Fruit fly (Drosophila melanogaster) whole organism, wandering third instar larva: ENCODE results near the gene cu.

Experiments
- CrebA ChIP-seq: fragments of 200-800 bp; sonication (Bioruptor generic); optimal IDR thresholded peaks from 2 replicates; lab custom pipeline; 2016; ENCODE audit warnings: missing biosample characterization, mild to moderate bottlenecking, missing genetic modification characterization, borderline replicate concordance
- GATAd ChIP-seq: sonication (Bioruptor generic); optimal IDR thresholded peaks from 2 replicates; lab custom pipeline; 2016; ENCODE audit warnings: missing biosample characterization, missing genetic modification characterization
- usp ChIP-seq: fragments of >200 bp; optimal IDR thresholded peaks from 2 replicates; lab custom pipeline; 2017; ENCODE audit warnings: missing biosample characterization, missing genetic modification characterization

dm6 chr3R:11165974-11166373 is 31.4 kb upstream of the cu start, which contains the start of gene Ugt35E1:
- no peak for TF ChIP-seq GATAd (GFP tag; lab: Kevin White, UChicago)
- TF ChIP-seq usp: no peak
- TF ChIP-seq CrebA (GFP tag; lab: Kevin White, UChicago): no peak
